Worm (Caenorhabditis elegans) whole organism, L4 larva: Measurements from ENCODE around the gene bath-24.

Source experiments
- Y105C5A.15 ChIP-seq: fragments of 200-800 bp; sonication (Bioruptor generic); IDR thresholded peaks from 2 replicates; pipeline ENCODE4 v1.3.6; 2022; ENCODE audit warnings: missing genetic modification characterization, missing compliant biosample characterization
- Y48G9A.11 ChIP-seq: fragments of 200-800 bp; sonication (Bioruptor generic); IDR thresholded peaks from 2 replicates; pipeline ENCODE4 v1.3.6; 2022; ENCODE audit warnings: missing genetic modification reagents, missing genetic modification characterization, missing compliant biosample characterization
- ZK337.2 ChIP-seq: fragments of 200-800 bp; sonication (Bioruptor generic); IDR thresholded peaks from 2 replicates; pipeline ENCODE4 v1.3.6; 2022; ENCODE audit warnings: missing genetic modification reagents, missing genetic modification characterization, missing compliant biosample characterization
- daf-8 ChIP-seq: fragments of 200-800 bp; sonication (Bioruptor generic); IDR thresholded peaks from 2 replicates; pipeline ENCODE4 v1.3.6; 2022; ENCODE audit warnings: missing genetic modification characterization, missing compliant biosample characterization
- hlh-11 ChIP-seq: fragments of 200-800 bp; sonication (Bioruptor generic); optimal IDR thresholded peaks from 2 replicates; lab custom pipeline; 2018; ENCODE audit warnings: mild to moderate bottlenecking, missing genetic modification characterization, missing compliant biosample characterization
- pha-4 ChIP-seq, 2 experiments: fragments of 150-350 bp in 1 of 2; fragments of 200-800 bp in 1 of 2; sonication (Bioruptor generic) in 1 of 2; IDR thresholded peaks in 1 of 2; optimal IDR thresholded peaks in 1 of 2; 2 replicates each; pipeline versions ENCODE4 v1.3.6 to Lab custom; 2014 to 2022; ENCODE audit warnings: missing genetic modification characterization in 2 of 2, missing genetic modification reagents in 2 of 2, missing biosample characterization in 1 of 2, missing compliant biosample characterization in 1 of 2
- pqm-1 ChIP-seq: sonication (generic microtip); optimal IDR thresholded peaks from 2 replicates; lab custom pipeline; 2017; ENCODE audit warnings: missing biosample characterization, missing genetic modification characterization
- spr-1 ChIP-seq: sonication (generic microtip); optimal IDR thresholded peaks from 2 replicates; lab custom pipeline; 2016; ENCODE audit warnings: mild to moderate bottlenecking, missing genetic modification characterization, missing compliant biosample characterization
- unc-62 ChIP-seq, 3 experiments: fragments of 150-350 bp in 1 of 3; sonication (generic microtip); optimal IDR thresholded peaks in 2 of 3; peaks in 1 of 3; 1 replicate in 1 of 3; 2 replicates in 2 of 3; lab custom pipeline; 2014 to 2017; ENCODE audit warnings: missing biosample characterization in 3 of 3, missing genetic modification characterization in 3 of 3, missing genetic modification reagents in 3 of 3, missing genotype in 1 of 3

bath-24 gene

ce11 chrII:1995744-1996143, 49.7 kb downstream of the bath-24 start (continued):
- TF ChIP-seq Y48G9A.11 (no peak), pha-4 (GFP tag; IDR thresholded peaks at IDR 0.05; lab: Robert Waterston, UW) (no peak), pha-4 (tag; optimal IDR thresholded peaks at IDR 0.05; lab: Kevin White, UChicago) (no peak), hlh-11 (tag; lab: Kevin White, UChicago) (peak; percentile 15), Y105C5A.15 (GFP tag; lab: Robert Waterston, UW) (no peak), spr-1 (tag; lab: Kevin White, UChicago) (no peak), ZK337.2 (no peak), pqm-1 (tag; lab: Kevin White, UChicago) (peak; percentile 91), daf-8 (GFP tag; lab: Robert Waterston, UW) (no peak), unc-62 (GFP tag; optimal IDR thresholded peaks at IDR 0.05 in 1 of 2; lab: Kevin White, UChicago) (peak in 1 of 2 experiments; percentile 13), unc-62 (tag; optimal IDR thresholded peaks at IDR 0.05; lab: Kevin White, UChicago) (no peak)
